Fruit fly (Drosophila melanogaster) whole organism, embryonic: ENCODE data around the gene Secp43.

Source experiments
- Adf1 ChIP-seq: fragments of 200-800 bp; sonication (Bioruptor generic); IDR thresholded peaks from 2 replicates; pipeline ENCODE4 v1.3.6; 2022; ENCODE audit warnings: missing biosample characterization, missing genetic modification characterization
- CG10979 ChIP-seq: fragments of 200-800 bp; sonication (Bioruptor generic); optimal IDR thresholded peaks from 2 replicates; lab custom pipeline; 2018; ENCODE audit warnings: missing biosample characterization, mild to moderate bottlenecking, missing genetic modification characterization, moderate library complexity
- CG12942 ChIP-seq: fragments of 200-800 bp; sonication (Bioruptor generic); optimal IDR thresholded peaks from 3 replicates; lab custom pipeline; 2016; ENCODE audit warnings: missing biosample characterization, missing genetic modification characterization
- CG14965 ChIP-seq: fragments of 200-800 bp; sonication (Bioruptor generic); optimal IDR thresholded peaks from 2 replicates; lab custom pipeline; 2016; ENCODE audit warnings: missing biosample characterization, missing genetic modification characterization, borderline replicate concordance
- CG17385 ChIP-seq: fragments of 200-800 bp; sonication (Bioruptor generic); optimal IDR thresholded peaks from 3 replicates; lab custom pipeline; 2018; ENCODE audit warnings: missing biosample characterization, mild to moderate bottlenecking, missing genetic modification characterization
- CG18011 ChIP-seq: fragments of 200-800 bp; sonication (Bioruptor generic); optimal IDR thresholded peaks from 2 replicates; lab custom pipeline; 2017; ENCODE audit warnings: missing biosample characterization, missing genetic modification characterization, mild to moderate bottlenecking, moderate library complexity, missing genotype
- CG18619 ChIP-seq: fragments of 200-800 bp; sonication (Bioruptor generic); optimal IDR thresholded peaks from 3 replicates; lab custom pipeline; 2017; ENCODE audit warnings: missing biosample characterization, mild to moderate bottlenecking, missing genetic modification characterization
- CG2889 ChIP-seq: fragments of 200-800 bp; sonication (Bioruptor generic); IDR thresholded peaks from 3 replicates; pipeline ENCODE4 v1.3.6; 2022; ENCODE audit warnings: missing biosample characterization, missing genetic modification characterization
- CG33213 ChIP-seq: fragments of 200-800 bp; sonication (Bioruptor generic); optimal IDR thresholded peaks from 3 replicates; lab custom pipeline; 2016; ENCODE audit warnings: missing biosample characterization, missing genetic modification characterization
- CG3726 ChIP-seq: fragments of 200-800 bp; sonication (Bioruptor generic); IDR thresholded peaks from 3 replicates; pipeline ENCODE4, ENCODE4 v1.3.6; 2022; ENCODE audit warnings: missing biosample characterization, missing genetic modification characterization
- CG42726 ChIP-seq: fragments of 200-800 bp; sonication (Bioruptor generic); IDR thresholded peaks from 2 replicates; pipeline ENCODE4 v1.3.6; 2022; ENCODE audit warnings: missing biosample characterization, missing genetic modification characterization; ENCODE audit not compliant: partially characterized antibody
- Camta ChIP-seq: fragments of 200-800 bp; sonication (Bioruptor generic); optimal IDR thresholded peaks from 2 replicates; lab custom pipeline; 2016; ENCODE audit warnings: missing biosample characterization, missing genetic modification characterization
- CoRest ChIP-seq: fragments of 200-800 bp; sonication (Bioruptor generic); optimal IDR thresholded peaks from 3 replicates; lab custom pipeline; 2018; ENCODE audit warnings: missing biosample characterization, mild to moderate bottlenecking, missing genetic modification characterization, moderate library complexity
- D19A ChIP-seq: fragments of 200-800 bp; optimal IDR thresholded peaks from 3 replicates; lab custom pipeline; 2019; ENCODE audit warnings: missing biosample characterization, mild to moderate bottlenecking, missing genetic modification characterization, moderate library complexity
- Dbx ChIP-seq: fragments of 200-800 bp; sonication (Bioruptor generic); IDR thresholded peaks from 3 replicates; pipeline ENCODE4 v1.3.6; 2022; ENCODE audit warnings: missing biosample characterization, missing genetic modification characterization
- Deaf1 ChIP-seq: fragments of 200-800 bp; optimal IDR thresholded peaks from 3 replicates; lab custom pipeline; 2019; ENCODE audit warnings: missing biosample characterization, mild to moderate bottlenecking, missing genetic modification characterization, moderate library complexity
- Dfd ChIP-seq, 2 experiments: fragments of >200 bp; optimal IDR thresholded peaks; 2 replicates each; lab custom pipeline; 2017; ENCODE audit warnings: missing biosample characterization in 2 of 2, missing genetic modification characterization in 2 of 2
- Doc3 ChIP-seq: fragments of 200-800 bp; sonication (Bioruptor generic); IDR thresholded peaks from 3 replicates; pipeline ENCODE4 v1.3.6; 2022; ENCODE audit warnings: missing biosample characterization, missing genetic modification characterization; ENCODE audit not compliant: partially characterized antibody
- Elba2 ChIP-seq: fragments of 200-800 bp; sonication (Bioruptor generic); optimal IDR thresholded peaks from 3 replicates; lab custom pipeline; 2016; ENCODE audit warnings: missing biosample characterization, missing genetic modification characterization
- Hey ChIP-seq: fragments of 200-800 bp; sonication (Bioruptor generic); optimal IDR thresholded peaks from 3 replicates; lab custom pipeline; 2018; ENCODE audit warnings: missing biosample characterization, mild to moderate bottlenecking, missing genetic modification characterization
- Jarid2 ChIP-seq: fragments of 200-800 bp; sonication (Bioruptor generic); optimal IDR thresholded peaks from 3 replicates; lab custom pipeline; 2017; ENCODE audit warnings: mild to moderate bottlenecking, missing biosample characterization, missing genetic modification reagents, missing genetic modification characterization
- Lim3 ChIP-seq: fragments of 200-800 bp; sonication (Bioruptor generic); IDR thresholded peaks from 2 replicates; pipeline ENCODE4 v1.3.6; 2022; ENCODE audit warnings: missing biosample characterization, missing genetic modification characterization
- Lpt ChIP-seq: fragments of >200 bp; optimal IDR thresholded peaks from 2 replicates; lab custom pipeline; 2018; ENCODE audit warnings: missing biosample characterization, missing genetic modification characterization
- Mrtf ChIP-seq: fragments of 200-800 bp; sonication (Bioruptor generic); IDR thresholded peaks from 3 replicates; pipeline ENCODE4 v1.3.6; 2022; ENCODE audit warnings: missing biosample characterization, missing genetic modification characterization
- Nf-YB ChIP-seq: fragments of 200-800 bp; sonication (Bioruptor generic); optimal IDR thresholded peaks from 3 replicates; lab custom pipeline; 2019; ENCODE audit warnings: missing biosample characterization, mild to moderate bottlenecking, missing genetic modification characterization, moderate library complexity
- Scr ChIP-seq: fragments of 200-800 bp; sonication (Bioruptor generic); IDR thresholded peaks from 2 replicates; pipeline ENCODE4 v1.3.6; 2022; ENCODE audit warnings: missing biosample characterization, missing genetic modification characterization; ENCODE audit not compliant: partially characterized antibody
- Taf1 ChIP-seq: fragments of 200-800 bp; sonication (Bioruptor generic); IDR thresholded peaks from 2 replicates; pipeline ENCODE4 v1.3.6; 2022; ENCODE audit warnings: missing biosample characterization, missing genetic modification characterization
- Trl ChIP-seq, 3 experiments: fragments of >200 bp in 2 of 3; fragments of 200-800 bp in 1 of 3; sonication (Bioruptor generic) in 1 of 3; optimal IDR thresholded peaks; 2 replicates in 1 of 3; 3 replicates in 2 of 3; lab custom pipeline; 2016 to 2017; ENCODE audit warnings: missing biosample characterization in 1 of 3, missing genetic modification characterization in 1 of 3
- YL-1 ChIP-seq: fragments of 200-800 bp; sonication (Bioruptor generic); optimal IDR thresholded peaks from 3 replicates; lab custom pipeline; 2017; ENCODE audit warnings: missing biosample characterization, mild to moderate bottlenecking, missing genetic modification characterization
- ac ChIP-seq: fragments of 200-800 bp; sonication (Bioruptor generic); optimal IDR thresholded peaks from 3 replicates; lab custom pipeline; 2017; ENCODE audit warnings: missing biosample characterization, mild to moderate bottlenecking, missing genetic modification characterization
- al ChIP-seq: fragments of 200-800 bp; sonication (Bioruptor generic); IDR thresholded peaks from 2 replicates; pipeline ENCODE4 v1.3.6; 2022; ENCODE audit warnings: missing biosample characterization, missing genetic modification characterization
- aop ChIP-seq: fragments of 200-800 bp; sonication (Bioruptor generic); IDR thresholded peaks from 2 replicates; pipeline ENCODE4 v1.3.6; 2022; ENCODE audit warnings: missing biosample characterization, missing genetic modification characterization
- az2 ChIP-seq: fragments of 200-800 bp; sonication (Bioruptor generic); optimal IDR thresholded peaks from 3 replicates; lab custom pipeline; 2016; ENCODE audit warnings: missing biosample characterization, missing genetic modification characterization
- cad ChIP-seq: fragments of >200 bp; optimal IDR thresholded peaks from 2 replicates; lab custom pipeline; 2017; ENCODE audit warnings: missing biosample characterization, missing genetic modification characterization
- chm ChIP-seq: fragments of 200-800 bp; sonication (Bioruptor generic); IDR thresholded peaks from 2 replicates; pipeline ENCODE4 v1.3.6; 2022; ENCODE audit warnings: missing biosample characterization, missing genetic modification characterization
- dimm ChIP-seq: fragments of 200-800 bp; sonication (Bioruptor generic); IDR thresholded peaks from 2 replicates; pipeline ENCODE4 v1.3.6; 2022; ENCODE audit warnings: missing biosample characterization, missing genetic modification characterization
- eve ChIP-seq, 2 experiments: fragments of >200 bp; optimal IDR thresholded peaks; 2 replicates each; lab custom pipeline; 2017; ENCODE audit warnings: missing biosample characterization in 2 of 2, missing genetic modification characterization in 2 of 2
- gem ChIP-seq: fragments of 200-800 bp; sonication (Bioruptor generic); optimal IDR thresholded peaks from 2 replicates; lab custom pipeline; 2019; ENCODE audit warnings: missing biosample characterization, mild to moderate bottlenecking, missing genetic modification characterization, moderate library complexity
- lola ChIP-seq, 3 experiments: fragments of >200 bp in 2 of 3; fragments of 200-800 bp in 1 of 3; sonication (Bioruptor generic) in 1 of 3; optimal IDR thresholded peaks; 2 replicates each; lab custom pipeline; 2017 to 2019; ENCODE audit warnings: missing biosample characterization in 3 of 3, missing genetic modification characterization in 3 of 3, mild to moderate bottlenecking in 1 of 3, moderate library complexity in 1 of 3
- lov ChIP-seq, 2 experiments: fragments of 200-800 bp in 1 of 2; fragments of >200 bp in 1 of 2; sonication (Bioruptor generic) in 1 of 2; IDR thresholded peaks in 1 of 2; optimal IDR thresholded peaks in 1 of 2; 2 replicates in 1 of 2; 3 replicates in 1 of 2; pipeline versions ENCODE4 v1.3.6 to Lab custom; 2017 to 2022; ENCODE audit warnings: missing biosample characterization in 1 of 2, missing genetic modification characterization in 1 of 2
- luna ChIP-seq: fragments of 200-800 bp; sonication (Bioruptor generic); optimal IDR thresholded peaks from 2 replicates; lab custom pipeline; 2016; ENCODE audit warnings: missing biosample characterization, missing genetic modification characterization
- pum ChIP-seq: fragments of 200-800 bp; sonication (Bioruptor generic); optimal IDR thresholded peaks from 2 replicates; lab custom pipeline; 2016; ENCODE audit warnings: missing biosample characterization, missing genetic modification characterization
- ro ChIP-seq: fragments of 200-800 bp; sonication (Bioruptor generic); IDR thresholded peaks from 2 replicates; pipeline ENCODE4 v1.3.6; 2022; ENCODE audit warnings: missing biosample characterization, missing genetic modification characterization
- run ChIP-seq: fragments of 200-800 bp; sonication (Bioruptor generic); optimal IDR thresholded peaks from 3 replicates; lab custom pipeline; 2018; ENCODE audit warnings: missing biosample characterization, mild to moderate bottlenecking, missing genetic modification characterization
- sens ChIP-seq: fragments of 200-800 bp; sonication (Bioruptor generic); peaks from one replicate; lab custom pipeline; 2016; ENCODE audit warnings: missing biosample characterization, missing genetic modification characterization
- slbo ChIP-seq: fragments of 200-800 bp; sonication (Bioruptor generic); IDR thresholded peaks from 2 replicates; pipeline ENCODE4 v1.3.6; 2022; ENCODE audit warnings: missing biosample characterization, missing genetic modification characterization
- tin ChIP-seq: fragments of 200-800 bp; sonication (Bioruptor generic); optimal IDR thresholded peaks from 3 replicates; lab custom pipeline; 2016; ENCODE audit warnings: missing biosample characterization, missing genetic modification characterization

Secp43 gene

DNA sequence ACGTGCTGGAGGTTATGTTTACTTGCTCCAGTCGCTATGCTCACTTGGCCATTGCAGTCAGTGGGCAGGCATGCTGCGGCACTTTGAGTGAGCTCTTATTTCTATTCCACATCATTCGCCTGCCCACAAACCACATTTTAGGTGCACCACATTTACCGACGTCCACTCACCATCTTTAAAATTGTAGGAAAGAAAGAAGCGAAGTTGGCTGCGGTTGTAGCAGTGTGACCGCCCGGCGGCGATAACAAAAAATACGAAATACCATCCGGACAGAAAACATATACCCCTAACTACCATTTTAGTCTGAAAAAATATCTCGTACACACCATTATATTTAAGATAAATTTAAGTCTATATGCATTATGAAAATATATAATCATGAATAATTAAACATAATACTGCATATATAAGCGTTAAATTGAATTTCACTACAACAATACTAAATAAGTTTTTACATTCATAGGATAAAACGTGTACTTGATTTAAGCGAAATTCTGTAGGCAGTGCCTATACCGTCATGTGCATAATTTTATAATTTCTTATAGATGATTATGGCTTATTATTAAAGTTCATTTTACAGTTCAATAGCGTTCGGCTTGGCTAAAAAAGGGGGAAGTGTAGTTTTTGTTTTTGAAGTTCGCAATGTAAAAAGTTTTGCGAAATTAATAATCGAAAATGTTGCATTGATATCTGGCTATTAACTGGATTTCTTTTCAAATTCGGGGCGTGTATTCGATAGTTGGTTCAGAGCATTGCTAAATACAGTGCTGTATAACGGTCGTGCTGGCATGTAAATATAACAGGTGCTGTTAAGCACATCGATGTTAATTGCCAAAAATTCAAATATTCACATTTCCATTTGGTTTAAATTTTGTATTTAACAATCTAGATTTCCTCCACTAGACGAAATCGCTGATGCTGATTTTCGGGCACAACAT lies 4.1 kb upstream of the Secp43 start, which contains the start of gene RpL27A (continued):
- TF ChIP-seq ac (GFP tag; lab: Kevin White, UChicago) (peak; percentile 74), Trl (optimal IDR thresholded peaks at IDR 0.05; lab: Kevin White, UChicago) (no peak), Trl (GFP tag; optimal IDR thresholded peaks at IDR 0.05; lab: Kevin White, UChicago) (peak; percentile 86), Lim3 (GFP tag; lab: Robert Waterston, UW) (no peak), tin (peak; percentile 59), CG17385 (GFP tag; lab: Kevin White, UChicago) (peak; percentile 87), luna (GFP tag; lab: Kevin White, UChicago) (peak; percentile 70), Doc3 (GFP tag; lab: Robert Waterston, UW) (no peak), CG12942 (peak; percentile 67), CG3726 (0 out of 3 replicates have a peak, but pooled peaks have one; percentile 44), Nf-YB (GFP tag; lab: Kevin White, UChicago) (peak; percentile 57), CG18619 (peak; percentile 86), Mrtf (GFP tag; lab: Robert Waterston, UW) (peak; percentile 43; the same call in 1 of the 3 replicates), CoRest (tag; lab: Kevin White, UChicago) (peak; percentile 81), CG14965 (no peak), aop (GFP tag; lab: Robert Waterston, UW) (no peak), slbo (peak; percentile 81), dimm (GFP tag; lab: Robert Waterston, UW) (peak; percentile 49; the same call in 1 of the 2 replicates), lov (optimal IDR thresholded peaks at IDR 0.05; lab: Kevin White, UChicago) (no peak), lov (GFP tag; IDR thresholded peaks at IDR 0.05; lab: Robert Waterston, UW) (peak; percentile 79; the same call in 2 of the 3 replicates), Camta (GFP tag; lab: Kevin White, UChicago) (peak; percentile 66), az2 (GFP tag; lab: Kevin White, UChicago) (peak; percentile 66), cad (no peak), Jarid2 (GFP tag; lab: Kevin White, UChicago) (peak; percentile 71), Deaf1 (tag; lab: Kevin White, UChicago) (peak; percentile 48), eve (GFP tag; optimal IDR thresholded peaks at IDR 0.05; lab: Kevin White, UChicago) (no peak), CG18011 (GFP tag; lab: Kevin White, UChicago) (peak; percentile 67), Adf1 (GFP tag; lab: Robert Waterston, UW) (no peak; the same call in 1 of the 2 replicates), Lpt (GFP tag; lab: Kevin White, UChicago) (no peak), Taf1 (GFP tag; lab: Robert Waterston, UW) (peak; percentile 28; the same call in 1 of the 2 replicates), sens (GFP tag; lab: Kevin White, UChicago) (peak; percentile 82), Scr (GFP tag; lab: Robert Waterston, UW) (peak; percentile 57), chm (peak; percentile 95), lola (GFP tag; optimal IDR thresholded peaks at IDR 0.05; lab: Kevin White, UChicago) (peak in 1 of 3 experiments; percentile 70), CG10979 (peak; percentile 49), CG33213 (GFP tag; lab: Kevin White, UChicago) (peak; percentile 85), D19A (tag; lab: Kevin White, UChicago) (peak; percentile 65), Elba2 (GFP tag; lab: Kevin White, UChicago) (no peak), CG2889 (0 out of 3 replicates have a peak, but pooled peaks have one; percentile 52), Hey (peak; percentile 82), ro (GFP tag; lab: Robert Waterston, UW) (peak; percentile 65), Dfd (GFP tag; optimal IDR thresholded peaks at IDR 0.05; lab: Kevin White, UChicago) (peak in 1 of 2 experiments; percentile 62), Dbx (GFP tag; lab: Robert Waterston, UW) (peak; percentile 89), al (GFP tag; lab: Robert Waterston, UW) (peak; percentile 71), pum (GFP tag; lab: Kevin White, UChicago) (peak; percentile 4), CG42726 (GFP tag; lab: Robert Waterston, UW) (peak; percentile 53; the same call in 1 of the 2 replicates), YL-1 (GFP tag; lab: Kevin White, UChicago) (peak; percentile 99), run (tag; lab: Kevin White, UChicago) (peak; percentile 32), gem (tag; lab: Kevin White, UChicago) (peak; percentile 81)
